Worm (Caenorhabditis elegans) whole organism, early embryonic: ENCODE measurements around the gene K08E7.5.
A peak's percentile ranks its signal among the peaks of the same experiment; 100 is the strongest.

Experiments used
- B0310.2 ChIP-seq: sonication (generic microtip); optimal IDR thresholded peaks from 2 replicates; lab custom pipeline; 2016; ENCODE audit warnings: mild to moderate bottlenecking, missing genetic modification characterization, missing compliant biosample characterization
- F13C5.2 ChIP-seq: sonication (generic microtip); optimal IDR thresholded peaks from 2 replicates; lab custom pipeline; 2017; ENCODE audit warnings: mild to moderate bottlenecking, missing genetic modification characterization, inconsistent platforms, missing compliant biosample characterization
- aly-1 ChIP-seq: sonication (generic microtip); optimal IDR thresholded peaks from 2 replicates; lab custom pipeline; 2016; ENCODE audit warnings: missing genetic modification characterization, missing compliant biosample characterization
- ama-1 ChIP-seq: fragments of 150-350 bp; optimal IDR thresholded peaks from 2 replicates; lab custom pipeline; 2014
- ceh-13 ChIP-seq: fragments of 200-800 bp; sonication (Bioruptor generic); optimal IDR thresholded peaks from 2 replicates; lab custom pipeline; 2018; ENCODE audit warnings: mild to moderate bottlenecking, missing genetic modification characterization, missing compliant biosample characterization
- ceh-36 ChIP-seq: sonication (generic microtip); optimal IDR thresholded peaks from 2 replicates; lab custom pipeline; 2016; ENCODE audit warnings: missing genetic modification characterization, inconsistent platforms, missing compliant biosample characterization
- ets-7 ChIP-seq: sonication (generic microtip); optimal IDR thresholded peaks from 2 replicates; lab custom pipeline; 2016; ENCODE audit warnings: missing genotype, missing genetic modification characterization, missing compliant biosample characterization
- flt-1 ChIP-seq: fragments of 200-800 bp; sonication (Bioruptor generic); IDR thresholded peaks from 2 replicates; pipeline ENCODE4 v1.3.6; 2022; ENCODE audit warnings: missing genetic modification characterization, missing compliant biosample characterization
- hmbx-1 ChIP-seq: sonication (generic microtip); optimal IDR thresholded peaks from 2 replicates; lab custom pipeline; 2016; ENCODE audit warnings: mild to moderate bottlenecking, missing genetic modification characterization, missing compliant biosample characterization
- hmg-4 ChIP-seq: fragments of 200-800 bp; sonication (Bioruptor generic); optimal IDR thresholded peaks from 2 replicates; lab custom pipeline; 2018; ENCODE audit warnings: mild to moderate bottlenecking, missing genetic modification characterization, missing compliant biosample characterization
- hnd-1 ChIP-seq: sonication (generic microtip); optimal IDR thresholded peaks from 2 replicates; lab custom pipeline; 2016; ENCODE audit warnings: missing genetic modification characterization, missing compliant biosample characterization
- pes-1 ChIP-seq: fragments of 200-800 bp; sonication (Bioruptor generic); IDR thresholded peaks from 2 replicates; pipeline ENCODE4 v1.3.6; 2022; ENCODE audit warnings: missing genetic modification reagents, missing genetic modification characterization, missing compliant biosample characterization
- scrt-1 ChIP-seq: fragments of 200-800 bp; sonication (Bioruptor generic); IDR thresholded peaks from 2 replicates; pipeline ENCODE4 v1.3.6; 2022; ENCODE audit warnings: missing genetic modification characterization, missing compliant biosample characterization
- sea-1 ChIP-seq: fragments of 200-800 bp; sonication (Bioruptor generic); conservative IDR thresholded peaks from 2 replicates; pipeline ENCODE4 v1.3.6; 2022; ENCODE audit warnings: missing genetic modification characterization, missing compliant biosample characterization
- tbx-11 ChIP-seq: fragments of 200-800 bp; sonication (Bioruptor generic); IDR thresholded peaks from 2 replicates; pipeline ENCODE4 v1.3.6; 2022; ENCODE audit warnings: missing genetic modification characterization, missing compliant biosample characterization
- tbx-37 ChIP-seq: fragments of 200-800 bp; sonication (Bioruptor generic); conservative IDR thresholded peaks from 2 replicates; pipeline ENCODE4 v1.3.6; 2022; ENCODE audit warnings: missing genetic modification reagents, missing genetic modification characterization, missing compliant biosample characterization
- tra-4 ChIP-seq: sonication (generic microtip); optimal IDR thresholded peaks from 2 replicates; lab custom pipeline; 2017; ENCODE audit warnings: missing genetic modification characterization, missing compliant biosample characterization

K08E7.5 gene

DNA sequence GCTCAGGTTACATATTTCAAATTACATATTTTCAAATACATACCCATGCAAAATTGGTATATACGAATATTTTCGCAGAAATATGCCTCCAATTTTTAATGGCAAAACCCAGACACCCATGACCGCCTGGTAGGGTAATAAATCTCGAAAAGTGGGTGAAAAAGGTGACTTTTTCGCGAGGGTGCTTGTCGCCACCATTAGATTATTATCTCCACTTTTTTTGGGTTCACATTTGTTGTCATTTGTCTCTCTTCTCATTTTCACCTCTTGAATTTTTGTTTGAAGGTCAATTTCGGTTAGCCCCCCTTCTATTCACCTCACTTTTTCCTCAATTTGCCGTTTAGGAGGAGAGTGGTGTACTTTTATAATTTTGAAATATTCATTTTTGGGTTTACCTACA lies 32.9 kb upstream of the K08E7.5 start:
- TF ChIP-seq hmbx-1: no peak
- no peak for TF ChIP-seq flt-1
- no peak for TF ChIP-seq ceh-13 (GFP tag; lab: Kevin White, UChicago)
- TF ChIP-seq ama-1: no peak
- TF ChIP-seq sea-1: no peak
- TF ChIP-seq hnd-1 (tag; lab: Kevin White, UChicago): no peak
- no peak for TF ChIP-seq ets-7 (tag; lab: Kevin White, UChicago)
- no peak for TF ChIP-seq tra-4
- no peak for TF ChIP-seq aly-1 (tag; lab: Kevin White, UChicago)
- TF ChIP-seq pes-1 (GFP tag; lab: Robert Waterston, UW): no peak
- no peak for TF ChIP-seq B0310.2 (tag; lab: Kevin White, UChicago)
- no peak for TF ChIP-seq tbx-11 (GFP tag; lab: Robert Waterston, UW)
- no peak for TF ChIP-seq scrt-1
- TF ChIP-seq ceh-36 (tag; lab: Kevin White, UChicago): no peak
- no peak for TF ChIP-seq F13C5.2 (tag; lab: Kevin White, UChicago)
- no peak for TF ChIP-seq hmg-4 (GFP tag; lab: Kevin White, UChicago)
- TF ChIP-seq tbx-37: no peak

DNA sequence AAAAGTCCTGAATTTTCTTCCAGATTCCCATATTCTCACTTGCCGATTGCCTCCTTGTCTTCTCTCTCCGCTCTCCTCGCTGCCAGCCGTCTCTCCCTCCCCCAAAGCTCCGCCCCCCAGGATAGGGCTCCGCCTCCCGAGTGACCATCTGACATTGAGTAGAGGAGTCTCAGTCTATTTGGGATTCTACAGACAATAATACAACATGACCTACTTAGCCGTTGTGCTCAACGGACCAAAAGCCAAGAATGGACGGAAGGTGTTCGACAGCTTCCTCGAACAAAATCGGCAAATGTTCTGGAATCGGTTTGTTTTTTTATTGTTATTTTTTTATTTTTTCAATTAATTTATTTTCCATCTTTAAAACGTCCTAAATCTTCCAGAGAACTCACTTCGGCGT lies 31.2 kb upstream of the K08E7.5 start, which contains the start of gene ham-1:
ham-1 (plus strand) TSS at position 173 of the 400 bp plus-strand sequence.
- no peak for TF ChIP-seq ceh-13 (GFP tag; lab: Kevin White, UChicago)
- no peak for TF ChIP-seq tra-4
- TF ChIP-seq sea-1: no peak
- TF ChIP-seq ets-7 (tag; lab: Kevin White, UChicago): no peak
- no peak for TF ChIP-seq tbx-37
- no peak for TF ChIP-seq flt-1
- TF ChIP-seq pes-1 (GFP tag; lab: Robert Waterston, UW): no peak
- no peak for TF ChIP-seq ceh-36 (tag; lab: Kevin White, UChicago)
- no peak for TF ChIP-seq aly-1 (tag; lab: Kevin White, UChicago)
- TF ChIP-seq hmbx-1: no peak
- no peak for TF ChIP-seq hnd-1 (tag; lab: Kevin White, UChicago)
- TF ChIP-seq ama-1: no peak
- no peak for TF ChIP-seq scrt-1
- TF ChIP-seq hmg-4 (GFP tag; lab: Kevin White, UChicago): no peak
- TF ChIP-seq F13C5.2 (tag; lab: Kevin White, UChicago): no peak
- TF ChIP-seq tbx-11 (GFP tag; lab: Robert Waterston, UW): no peak
- no peak for TF ChIP-seq B0310.2 (tag; lab: Kevin White, UChicago)

DNA sequence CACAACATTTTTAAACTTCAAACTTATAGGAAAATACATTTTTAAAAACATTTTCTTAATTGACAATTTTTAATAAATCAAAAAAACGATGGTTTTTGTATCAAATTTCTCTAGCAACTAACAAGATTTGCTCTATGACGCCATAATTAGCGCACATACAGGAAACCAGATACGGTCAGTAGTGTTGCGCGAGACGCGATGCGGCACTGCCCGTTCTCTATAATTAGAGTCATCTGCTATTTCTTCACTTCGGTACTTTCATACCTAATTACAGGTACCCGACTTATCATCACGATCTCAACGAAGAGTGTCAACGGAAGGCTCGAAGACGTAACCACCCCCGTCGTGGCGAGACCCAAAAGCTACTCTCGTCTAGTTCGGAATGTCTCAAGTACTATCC lies 28.5 kb upstream of the K08E7.5 start:
- TF ChIP-seq scrt-1 (no peak), ets-7 (tag; lab: Kevin White, UChicago) (no peak), tbx-11 (GFP tag; lab: Robert Waterston, UW) (no peak), hmg-4 (GFP tag; lab: Kevin White, UChicago) (no peak), hmbx-1 (no peak), sea-1 (no peak), hnd-1 (tag; lab: Kevin White, UChicago) (no peak), pes-1 (GFP tag; lab: Robert Waterston, UW) (peak; percentile 24; the same call in 1 of the 2 replicates), aly-1 (tag; lab: Kevin White, UChicago) (no peak), tbx-37 (no peak), F13C5.2 (tag; lab: Kevin White, UChicago) (no peak), tra-4 (no peak), flt-1 (0 out of 2 replicates have a peak, but pooled peaks have one; percentile 12), ceh-36 (tag; lab: Kevin White, UChicago) (peak; percentile 5), B0310.2 (tag; lab: Kevin White, UChicago) (peak; percentile 28)

DNA sequence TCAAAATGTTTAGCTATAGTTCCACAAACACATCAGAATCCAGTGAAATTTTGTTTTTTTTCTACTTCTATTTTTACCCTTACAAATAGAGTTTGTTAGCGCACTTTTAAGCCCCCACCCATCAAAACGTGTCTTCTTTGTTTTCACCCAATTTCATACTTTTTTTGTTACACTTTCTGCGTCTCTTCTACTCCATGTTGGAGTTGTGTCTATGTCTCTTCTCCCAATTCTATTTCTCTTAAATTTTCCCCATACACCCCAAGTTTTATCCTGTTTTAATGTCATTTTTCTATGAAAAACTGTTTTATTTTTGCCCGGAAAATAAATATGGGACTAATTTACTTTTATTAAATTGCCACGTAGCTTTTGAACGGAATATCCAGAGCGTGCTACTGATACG lies 27.8 kb upstream of the K08E7.5 start:
- no peak for TF ChIP-seq hnd-1 (tag; lab: Kevin White, UChicago)
- TF ChIP-seq tbx-37: no peak
- no peak for TF ChIP-seq pes-1 (GFP tag; lab: Robert Waterston, UW)
- no peak for TF ChIP-seq ama-1

DNA sequence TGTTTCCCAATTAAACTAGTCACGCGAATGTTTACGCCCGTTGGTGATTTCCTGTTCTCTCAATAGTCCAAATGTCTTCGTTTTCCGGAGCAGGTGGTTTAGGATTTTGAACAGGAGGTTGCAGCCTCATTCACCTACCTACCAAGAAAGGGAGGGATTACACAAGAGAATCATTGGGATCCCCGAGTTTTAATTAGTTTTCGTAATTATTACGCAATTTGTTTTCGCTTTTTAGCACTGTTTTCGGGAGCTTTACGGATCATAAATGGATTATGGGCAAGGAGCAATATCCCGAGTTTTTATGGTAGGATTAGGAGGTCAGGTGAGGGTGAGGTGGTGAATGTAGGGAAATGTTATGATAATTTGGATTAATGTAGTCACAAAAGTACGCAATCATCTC lies 27.3 kb upstream of the K08E7.5 start:
- TF ChIP-seq tra-4: no peak
- peak; percentile 71 for TF ChIP-seq ama-1
- peak; percentile 33; the same call in 1 of the 2 replicates for TF ChIP-seq pes-1 (GFP tag; lab: Robert Waterston, UW)
- TF ChIP-seq tbx-37: peak; percentile 45; the same call in 1 of the 2 replicates
- peak; percentile 47 for TF ChIP-seq hmg-4 (GFP tag; lab: Kevin White, UChicago)
- peak; percentile 71 for TF ChIP-seq ceh-36 (tag; lab: Kevin White, UChicago)
- no peak for TF ChIP-seq flt-1

DNA sequence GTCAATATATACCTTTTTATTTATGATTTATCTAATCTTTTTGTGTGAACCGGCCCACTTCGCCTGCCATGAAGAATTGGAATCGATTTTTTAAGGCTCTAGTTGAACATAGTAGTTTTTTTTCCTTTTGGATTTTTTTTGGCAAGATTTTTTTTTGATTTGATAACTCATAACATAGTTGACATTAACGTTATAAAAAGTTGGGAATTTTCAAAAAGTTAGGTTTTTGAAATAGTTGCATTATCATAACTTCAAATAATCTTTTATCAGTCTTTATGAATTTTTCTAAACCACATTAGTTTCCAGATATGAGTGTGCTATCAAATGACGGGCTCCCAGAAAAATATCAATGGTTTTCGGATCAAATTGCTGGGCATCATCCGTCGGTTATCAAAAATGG lies 25.3 kb upstream of the K08E7.5 start, which contains the start of gene ipmk-1:
ipmk-1 (plus strand) TSS at position 301 of the 400 bp plus-strand sequence.
- TF ChIP-seq aly-1 (tag; lab: Kevin White, UChicago): no peak
- no peak for TF ChIP-seq ets-7 (tag; lab: Kevin White, UChicago)
- no peak for TF ChIP-seq tbx-11 (GFP tag; lab: Robert Waterston, UW)
- TF ChIP-seq hmbx-1: no peak
- TF ChIP-seq hmg-4 (GFP tag; lab: Kevin White, UChicago): no peak
- TF ChIP-seq ceh-36 (tag; lab: Kevin White, UChicago): no peak

DNA sequence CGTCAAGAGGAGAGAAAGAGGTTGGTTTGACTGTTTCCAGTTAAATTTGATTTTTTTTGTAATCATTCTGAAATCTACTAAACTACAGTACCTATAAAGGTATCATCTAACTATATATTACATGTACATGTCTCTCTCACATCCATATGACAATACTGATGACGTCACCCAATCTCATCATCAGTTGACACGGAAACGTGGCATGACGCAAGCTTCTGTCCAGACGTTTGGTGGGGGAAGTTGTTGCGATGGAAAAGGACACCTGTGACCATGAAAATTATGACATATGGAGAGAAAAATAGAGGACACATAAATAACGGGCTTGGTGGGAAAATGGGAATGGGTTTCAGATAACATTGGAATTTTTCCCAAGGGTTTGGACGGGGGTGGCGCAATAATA lies 24.2 kb upstream of the K08E7.5 start:
- TF ChIP-seq ceh-36 (tag; lab: Kevin White, UChicago) (no peak), hnd-1 (tag; lab: Kevin White, UChicago) (no peak), sea-1 (no peak)

DNA sequence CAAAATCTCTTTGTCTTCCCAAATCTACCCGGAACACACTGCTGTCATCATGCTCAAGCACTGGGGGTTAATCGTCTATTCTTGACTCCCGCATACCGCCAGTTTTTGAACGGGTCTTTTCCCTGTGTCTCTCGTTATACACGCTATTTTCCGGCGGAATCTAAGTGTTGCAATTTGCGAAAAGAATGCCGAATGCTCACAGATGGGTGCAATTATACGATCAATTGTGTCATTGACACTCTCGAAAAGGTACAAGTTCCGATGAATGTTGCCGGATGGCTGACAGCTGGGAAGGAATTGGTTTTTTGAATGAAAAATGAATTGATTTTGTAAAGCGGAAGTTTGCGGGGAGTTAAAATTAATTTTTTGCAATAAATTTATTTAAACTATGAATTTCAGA lies 21.2 kb upstream of the K08E7.5 start:
- TF ChIP-seq F13C5.2 (tag; lab: Kevin White, UChicago): no peak
- no peak for TF ChIP-seq tbx-37
- TF ChIP-seq tra-4: no peak
- TF ChIP-seq ceh-13 (GFP tag; lab: Kevin White, UChicago): no peak
- no peak for TF ChIP-seq ets-7 (tag; lab: Kevin White, UChicago)
